Worm (Caenorhabditis elegans) whole organism, L4 larva: Measurements from ENCODE around the gene sra-13.
A peak's percentile ranks its signal among the peaks of the same experiment; 100 is the strongest.

Source experiments
- F37D6.2 ChIP-seq: sonication (generic microtip); optimal IDR thresholded peaks from 2 replicates; lab custom pipeline; 2016; ENCODE audit warnings: mild to moderate bottlenecking, missing genetic modification characterization, missing compliant biosample characterization
- Y105C5A.15 ChIP-seq: fragments of 200-800 bp; sonication (Bioruptor generic); IDR thresholded peaks from 2 replicates; pipeline ENCODE4 v1.3.6; 2022; ENCODE audit warnings: missing genetic modification characterization, missing compliant biosample characterization
- ZK337.2 ChIP-seq: fragments of 200-800 bp; sonication (Bioruptor generic); IDR thresholded peaks from 2 replicates; pipeline ENCODE4 v1.3.6; 2022; ENCODE audit warnings: missing genetic modification reagents, missing genetic modification characterization, missing compliant biosample characterization
- aha-1 ChIP-seq: fragments of 150-350 bp; peaks from one replicate; lab custom pipeline; 2014; ENCODE audit warnings: missing biosample characterization, missing genetic modification characterization
- aly-2 ChIP-seq: sonication (generic microtip); optimal IDR thresholded peaks from 2 replicates; lab custom pipeline; 2018; ENCODE audit warnings: missing biosample characterization, missing genetic modification characterization
- ama-1 ChIP-seq: fragments of 150-350 bp; optimal IDR thresholded peaks from 2 replicates; lab custom pipeline; 2014; ENCODE audit warnings: inconsistent platforms, mixed read lengths
- attf-4 ChIP-seq: sonication (generic microtip); optimal IDR thresholded peaks from 3 replicates; lab custom pipeline; 2017; ENCODE audit warnings: missing biosample characterization, missing genetic modification characterization
- ceh-32 ChIP-seq: sonication (generic microtip); optimal IDR thresholded peaks from 2 replicates; lab custom pipeline; 2016; ENCODE audit warnings: mild to moderate bottlenecking, missing genetic modification characterization, missing compliant biosample characterization; ENCODE audit not compliant: poor library complexity
- cey-2 ChIP-seq: sonication (generic microtip); optimal IDR thresholded peaks from 3 replicates; lab custom pipeline; 2017; ENCODE audit warnings: missing genetic modification characterization, mild to moderate bottlenecking, missing compliant biosample characterization, antibody characterized with exemption, borderline replicate concordance; ENCODE audit not compliant: insufficient read depth
- dmd-6 ChIP-seq: fragments of 200-800 bp; sonication (Bioruptor generic); IDR thresholded peaks from 2 replicates; pipeline ENCODE4 v1.3.6; 2022; ENCODE audit warnings: missing genetic modification reagents, missing genetic modification characterization, missing compliant biosample characterization
- egl-43 ChIP-seq: fragments of 200-800 bp; sonication (Bioruptor generic); IDR thresholded peaks from 2 replicates; pipeline ENCODE4 v1.3.6; 2022; ENCODE audit warnings: missing genetic modification reagents, missing genetic modification characterization, missing compliant biosample characterization
- fkh-10 ChIP-seq: fragments of 150-350 bp; optimal IDR thresholded peaks from 2 replicates; lab custom pipeline; 2014; ENCODE audit warnings: missing biosample characterization, missing genetic modification reagents, missing genetic modification characterization
- fos-1 ChIP-seq: fragments of 150-350 bp; optimal IDR thresholded peaks from 2 replicates; lab custom pipeline; 2014; ENCODE audit warnings: missing biosample characterization, missing genetic modification characterization
- hif-1 ChIP-seq, 2 experiments: sonication (generic microtip); optimal IDR thresholded peaks; 2 replicates each; lab custom pipeline; 2016 to 2017; ENCODE audit warnings: missing compliant biosample characterization in 2 of 2, missing genetic modification characterization in 2 of 2, missing genetic modification reagents in 2 of 2, missing genotype in 2 of 2, mild to moderate bottlenecking in 1 of 2
- hlh-30 ChIP-seq: sonication (generic microtip); optimal IDR thresholded peaks from 2 replicates; lab custom pipeline; 2017; ENCODE audit warnings: antibody characterized with exemption, mild to moderate bottlenecking, missing genetic modification characterization, missing compliant biosample characterization; ENCODE audit not compliant: insufficient read depth
- hmg-1.1 ChIP-seq: fragments of 200-800 bp; sonication (Bioruptor generic); IDR thresholded peaks from 2 replicates; pipeline ENCODE4 v1.3.6; 2022; ENCODE audit warnings: missing genetic modification reagents, missing genetic modification characterization, missing compliant biosample characterization
- lim-7 ChIP-seq: fragments of 200-800 bp; sonication (Bioruptor generic); IDR thresholded peaks from 2 replicates; pipeline ENCODE4 v1.3.6; 2022; ENCODE audit warnings: missing genetic modification characterization, missing compliant biosample characterization
- lin-29 ChIP-seq: fragments of 200-800 bp; sonication (Bioruptor generic); IDR thresholded peaks from 2 replicates; pipeline ENCODE4 v1.3.6; 2022; ENCODE audit warnings: missing genetic modification reagents, missing genetic modification characterization, missing compliant biosample characterization
- lin-38 ChIP-seq: fragments of 200-800 bp; sonication (Bioruptor generic); IDR thresholded peaks from 2 replicates; pipeline ENCODE4 v1.3.6; 2022; ENCODE audit warnings: missing genetic modification reagents, missing genetic modification characterization, missing compliant biosample characterization
- lir-3 ChIP-seq: sonication (generic microtip); optimal IDR thresholded peaks from 2 replicates; lab custom pipeline; 2016; ENCODE audit warnings: mild to moderate bottlenecking, missing genetic modification characterization, missing compliant biosample characterization
- lsy-2 ChIP-seq, 2 experiments: fragments of 150-350 bp in 1 of 2; sonication (generic microtip) in 1 of 2; optimal IDR thresholded peaks; 2 replicates each; lab custom pipeline; 2014 to 2017; ENCODE audit warnings: missing biosample characterization in 2 of 2, missing genetic modification characterization in 2 of 2
- madf-9 ChIP-seq: fragments of 200-800 bp; sonication (Bioruptor generic); conservative IDR thresholded peaks from 2 replicates; pipeline ENCODE4 v1.3.6; 2022; ENCODE audit warnings: missing genetic modification reagents, missing genetic modification characterization, missing compliant biosample characterization
- mep-1 ChIP-seq: fragments of 150-350 bp; sonication (generic microtip); optimal IDR thresholded peaks from 3 replicates; lab custom pipeline; 2014; ENCODE audit warnings: missing biosample characterization, missing genetic modification characterization
- mxl-3 ChIP-seq: fragments of 200-800 bp; sonication (Bioruptor generic); optimal IDR thresholded peaks from 2 replicates; lab custom pipeline; 2018; ENCODE audit warnings: mild to moderate bottlenecking, missing genetic modification characterization, missing compliant biosample characterization
- nhr-10 ChIP-seq: fragments of 150-350 bp; optimal IDR thresholded peaks from 2 replicates; lab custom pipeline; 2014; ENCODE audit warnings: missing biosample characterization, missing genetic modification characterization
- nhr-28 ChIP-seq: fragments of 150-350 bp; optimal IDR thresholded peaks from 2 replicates; lab custom pipeline; 2014; ENCODE audit warnings: missing biosample characterization, missing genetic modification characterization
- nhr-77 ChIP-seq: fragments of 150-350 bp; optimal IDR thresholded peaks from 2 replicates; lab custom pipeline; 2014; ENCODE audit warnings: missing biosample characterization, missing genetic modification characterization
- php-3 ChIP-seq: fragments of 200-800 bp; sonication (Bioruptor generic); IDR thresholded peaks from 2 replicates; pipeline ENCODE4 v1.3.6; 2022; ENCODE audit warnings: missing genetic modification reagents, missing genetic modification characterization, missing compliant biosample characterization
- pqm-1 ChIP-seq: sonication (generic microtip); optimal IDR thresholded peaks from 2 replicates; lab custom pipeline; 2017; ENCODE audit warnings: missing biosample characterization, missing genetic modification characterization
- set-16 ChIP-seq: fragments of 200-800 bp; sonication (Bioruptor generic); IDR thresholded peaks from 2 replicates; pipeline ENCODE4 v1.3.6; 2022; ENCODE audit warnings: missing genetic modification reagents, missing genetic modification characterization, missing compliant biosample characterization
- tra-1 ChIP-seq: fragments of 200-800 bp; sonication (Bioruptor generic); IDR thresholded peaks from 2 replicates; pipeline ENCODE4 v1.3.6; 2022; ENCODE audit warnings: missing genetic modification reagents, missing genetic modification characterization, missing compliant biosample characterization
- unc-39 ChIP-seq: sonication (generic microtip); optimal IDR thresholded peaks from 2 replicates; lab custom pipeline; 2017; ENCODE audit warnings: missing biosample characterization, missing genetic modification characterization
- unc-62 ChIP-seq, 3 experiments: fragments of 150-350 bp in 1 of 3; sonication (generic microtip); optimal IDR thresholded peaks in 2 of 3; peaks in 1 of 3; 1 replicate in 1 of 3; 2 replicates in 2 of 3; lab custom pipeline; 2014 to 2017; ENCODE audit warnings: missing biosample characterization in 3 of 3, missing genetic modification characterization in 3 of 3, missing genetic modification reagents in 3 of 3, missing genotype in 1 of 3
- vab-7 ChIP-seq: fragments of 200-800 bp; sonication (Bioruptor generic); IDR thresholded peaks from 2 replicates; pipeline ENCODE4 v1.3.6; 2022; ENCODE audit warnings: missing genetic modification reagents, missing genetic modification characterization, missing compliant biosample characterization
- zag-1 ChIP-seq: fragments of 150-350 bp; optimal IDR thresholded peaks from 2 replicates; lab custom pipeline; 2014; ENCODE audit warnings: missing biosample characterization, missing genetic modification characterization

Gene sra-13

DNA sequence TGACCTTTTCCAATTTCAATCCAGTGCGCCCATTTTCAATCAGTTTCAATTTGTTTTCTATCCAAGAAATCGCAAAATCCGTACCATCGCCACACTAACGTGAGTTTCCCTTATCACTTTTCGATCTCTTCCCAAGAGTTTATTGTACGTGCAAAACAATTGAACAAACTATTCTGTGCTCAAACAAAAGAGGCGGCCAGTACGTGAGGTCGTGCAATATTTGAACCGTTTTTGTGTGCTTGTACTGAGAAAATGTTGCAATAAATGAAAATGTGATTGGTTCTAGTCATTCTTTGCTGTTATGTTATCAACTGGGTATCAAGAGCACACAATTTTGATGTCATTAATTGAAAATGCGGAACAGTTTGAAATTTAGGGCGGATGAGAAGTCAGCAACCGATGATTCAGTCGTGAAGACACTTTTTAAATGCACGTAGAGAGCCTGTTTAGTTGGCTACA, 42.2 kb downstream of the sra-13 start, which contains the start of gene F22B5.4:
TSS of gene F22B5.4 (plus strand) at position 51 of the 459 bp plus-strand sequence.
- peak; percentile 34; the same call in 1 of the 2 replicates for TF ChIP-seq dmd-6 (GFP tag; lab: Robert Waterston, UW)
- TF ChIP-seq lsy-2 (tag; optimal IDR thresholded peaks at IDR 0.05; lab: Kevin White, UChicago) = no peak
- no peak for TF ChIP-seq ZK337.2 (GFP tag; lab: Robert Waterston, UW)
- TF ChIP-seq pqm-1 = peak; percentile 27
- no peak for TF ChIP-seq lin-29 (GFP tag; lab: Robert Waterston, UW)
- peak; percentile 64 for TF ChIP-seq nhr-28
- TF ChIP-seq hif-1 (tag; optimal IDR thresholded peaks at IDR 0.05; lab: Kevin White, UChicago) = peak in 1 of 2 experiments; percentile 48
- TF ChIP-seq unc-62 (GFP tag; optimal IDR thresholded peaks at IDR 0.05 in 1 of 2; lab: Kevin White, UChicago) = no peak
- no peak for TF ChIP-seq unc-62 (tag; optimal IDR thresholded peaks at IDR 0.05; lab: Kevin White, UChicago)

ce11 chrII:8450750-8451149, 43.3 kb downstream of the sra-13 start:
- no peak for TF ChIP-seq egl-43 (GFP tag; lab: Robert Waterston, UW)
- TF ChIP-seq nhr-10 = no peak
- no peak for TF ChIP-seq ceh-32
- TF ChIP-seq hmg-1.1 (GFP tag; lab: Robert Waterston, UW) = no peak
- peak; percentile 2 for TF ChIP-seq mxl-3 (GFP tag; lab: Kevin White, UChicago)
- TF ChIP-seq F37D6.2 (tag; lab: Kevin White, UChicago) = no peak
- no peak for TF ChIP-seq madf-9 (GFP tag; lab: Robert Waterston, UW)
- TF ChIP-seq lin-38 (GFP tag; lab: Robert Waterston, UW) = no peak
- TF ChIP-seq unc-62 (GFP tag; optimal IDR thresholded peaks at IDR 0.05 in 1 of 2; lab: Kevin White, UChicago) = peak in 1 of 2 experiments; percentile 51
- TF ChIP-seq unc-62 (tag; optimal IDR thresholded peaks at IDR 0.05; lab: Kevin White, UChicago) = no peak
- no peak for TF ChIP-seq fkh-10
- no peak for TF ChIP-seq lir-3 (tag; lab: Kevin White, UChicago)
- TF ChIP-seq aly-2 (tag; lab: Kevin White, UChicago) = no peak
- TF ChIP-seq php-3 (GFP tag; lab: Robert Waterston, UW) = no peak
- no peak for TF ChIP-seq attf-4
- no peak for TF ChIP-seq nhr-77 (tag; lab: Kevin White, UChicago)
- peak in 1 of 2 experiments; percentile 40 for TF ChIP-seq hif-1 (tag; optimal IDR thresholded peaks at IDR 0.05; lab: Kevin White, UChicago)
- no peak for TF ChIP-seq unc-39
- TF ChIP-seq zag-1 (tag; lab: Kevin White, UChicago) = no peak

DNA sequence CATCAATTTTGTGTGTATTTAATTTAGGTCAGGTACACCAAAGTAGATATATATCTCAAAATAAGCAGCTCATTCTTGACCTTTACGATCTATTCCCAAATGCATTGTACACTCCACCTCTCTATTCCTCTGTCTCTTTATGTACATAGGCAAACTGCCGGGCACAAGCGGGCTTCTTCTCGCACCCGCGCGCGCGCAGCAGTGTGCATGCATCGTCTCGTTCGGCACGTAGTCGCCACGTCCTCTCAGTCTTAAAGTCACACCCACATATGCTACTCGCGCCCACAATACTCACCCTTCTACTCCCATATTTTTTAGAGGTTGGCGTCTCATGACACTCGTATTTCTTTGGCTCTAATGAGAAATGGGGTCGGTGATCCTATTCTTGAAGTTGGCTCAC, 43.9 kb downstream of the sra-13 start:
- TF ChIP-seq aha-1 (peak; percentile 100), fkh-10 (no peak), hif-1 (tag; optimal IDR thresholded peaks at IDR 0.05; lab: Kevin White, UChicago) (peak; percentile 94 to 99), fos-1 (tag; lab: Kevin White, UChicago) (no peak), ama-1 (lab: Kevin White, UChicago) (no peak), nhr-77 (tag; lab: Kevin White, UChicago) (no peak), attf-4 (no peak), Y105C5A.15 (GFP tag; lab: Robert Waterston, UW) (no peak), lim-7 (no peak), set-16 (peak; percentile 32; the same call in 1 of the 2 replicates), unc-62 (GFP tag; optimal IDR thresholded peaks at IDR 0.05 in 1 of 2; lab: Kevin White, UChicago) (no peak), unc-62 (tag; optimal IDR thresholded peaks at IDR 0.05; lab: Kevin White, UChicago) (no peak), vab-7 (GFP tag; lab: Robert Waterston, UW) (no peak), mep-1 (tag; lab: Kevin White, UChicago) (peak; percentile 18), tra-1 (GFP tag; lab: Robert Waterston, UW) (0 out of 2 replicates have a peak, but pooled peaks have one; percentile 13), cey-2 (tag; lab: Kevin White, UChicago) (no peak), egl-43 (GFP tag; lab: Robert Waterston, UW) (peak; percentile 34; the same call in 1 of the 2 replicates), hlh-30 (tag; lab: Kevin White, UChicago) (peak; percentile 32), lsy-2 (tag; optimal IDR thresholded peaks at IDR 0.05; lab: Kevin White, UChicago) (no peak)
